Worm (Caenorhabditis elegans) whole organism, young adult: ENCODE measurements around the gene Y69A2AR.47.

ENCODE experiments used
- F39B2.1 ChIP-seq: fragments of 200-800 bp; sonication (Bioruptor generic); IDR thresholded peaks from 2 replicates; pipeline ENCODE4 v1.3.6; 2022; ENCODE audit warnings: missing genetic modification reagents, missing genetic modification characterization, missing compliant biosample characterization
- F57C9.4 ChIP-seq: sonication (generic microtip); optimal IDR thresholded peaks from 2 replicates; lab custom pipeline; 2017; ENCODE audit warnings: mild to moderate bottlenecking, missing genetic modification characterization, missing compliant biosample characterization
- athp-1 ChIP-seq: sonication (generic microtip); optimal IDR thresholded peaks from 2 replicates; lab custom pipeline; 2017; ENCODE audit warnings: mild to moderate bottlenecking, missing genetic modification characterization, missing compliant biosample characterization
- cebp-2 ChIP-seq: fragments of 200-800 bp; sonication (Bioruptor generic); IDR thresholded peaks from 2 replicates; pipeline ENCODE4 v1.3.6; 2022; ENCODE audit warnings: missing genetic modification characterization, missing compliant biosample characterization
- dpl-1 ChIP-seq: fragments of 150-350 bp; optimal IDR thresholded peaks from 2 replicates; lab custom pipeline; 2014; ENCODE audit warnings: missing biosample characterization, missing genetic modification reagents, missing genetic modification characterization
- madf-6 ChIP-seq: fragments of 200-800 bp; sonication (Bioruptor generic); IDR thresholded peaks from 2 replicates; pipeline ENCODE4 v1.3.6; 2022; ENCODE audit warnings: missing genetic modification reagents, missing genetic modification characterization, missing compliant biosample characterization
- nfyb-1 ChIP-seq: fragments of 200-800 bp; sonication (Bioruptor generic); IDR thresholded peaks from 2 replicates; pipeline ENCODE4 v1.3.6; 2022; ENCODE audit warnings: missing genetic modification reagents, missing genetic modification characterization, missing compliant biosample characterization
- pha-4 ChIP-seq: fragments of 150-350 bp; sonication (generic microtip); optimal IDR thresholded peaks from 2 replicates; lab custom pipeline; 2014; ENCODE audit warnings: missing biosample characterization, missing genetic modification reagents, missing genetic modification characterization
- snpc-4 ChIP-seq, 5 experiments: fragments of 150-350 bp in 1 of 5; sonication (generic microtip) in 4 of 5; optimal IDR thresholded peaks; 2 replicates each; lab custom pipeline; 2014 to 2018; ENCODE audit warnings: missing genetic modification characterization in 5 of 5, missing biosample characterization in 3 of 5, antibody characterized with exemption in 2 of 5, mild to moderate bottlenecking in 2 of 5, missing compliant biosample characterization in 2 of 5, missing genotype in 2 of 5, moderate library complexity in 2 of 5, missing genetic modification reagents in 1 of 5
- xnd-1 ChIP-seq: sonication (generic microtip); optimal IDR thresholded peaks from 2 replicates; lab custom pipeline; 2016; ENCODE audit warnings: missing genotype, missing genetic modification reagents, missing genetic modification characterization, missing compliant biosample characterization

DNA sequence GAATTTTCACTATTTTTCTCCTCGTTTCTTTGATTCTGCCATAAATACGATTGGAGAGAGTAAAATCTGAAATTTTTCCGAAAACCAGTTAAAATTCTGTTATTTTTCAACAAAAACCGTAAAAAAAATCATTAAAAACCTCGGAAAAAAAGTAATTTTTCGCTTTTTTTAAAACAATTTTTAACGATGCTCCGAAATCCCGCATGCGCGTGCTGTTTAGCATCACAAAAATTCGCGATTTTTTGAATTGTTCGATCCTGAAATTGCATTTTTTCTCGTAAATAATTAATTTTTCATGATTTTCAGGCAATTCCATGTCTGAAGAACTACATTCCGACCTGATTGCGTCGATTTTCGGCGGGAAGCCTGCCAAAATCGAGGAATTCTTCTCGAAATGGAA is 45.2 kb downstream of the Y69A2AR.47 start, which contains the start of gene ric-8:
- TF ChIP-seq cebp-2 (GFP tag; lab: Robert Waterston, UW) (no peak), xnd-1 (tag; lab: Kevin White, UChicago) (no peak), athp-1 (tag; lab: Kevin White, UChicago) (no peak), dpl-1 (GFP tag; lab: Kevin White, UChicago) (no peak), snpc-4 (GFP tag; optimal IDR thresholded peaks at IDR 0.05; lab: Kevin White, UChicago) (no peak), snpc-4 (tag; optimal IDR thresholded peaks at IDR 0.05; lab: Kevin White, UChicago) (no peak), pha-4 (tag; lab: Kevin White, UChicago) (no peak), F39B2.1 (GFP tag; lab: Robert Waterston, UW) (no peak), F57C9.4 (tag; lab: Kevin White, UChicago) (no peak), madf-6 (GFP tag; lab: Robert Waterston, UW) (no peak), nfyb-1 (GFP tag; lab: Robert Waterston, UW) (no peak)
